Fruit fly (Drosophila melanogaster) S2 (cell line): ENCODE results near the gene CG13044.

Source experiments
- CG8478 ChIP-seq: fragments of >200 bp; optimal IDR thresholded peaks from 2 replicates; lab custom pipeline; 2018
- CTCF ChIP-seq, 2 experiments: fragments of >200 bp; optimal IDR thresholded peaks; 2 replicates each; lab custom pipeline; 2018

dm6 chr3L:16331633-16332032 is 28.7 kb upstream of the CG13044 start, which contains the start of gene retinin:
- no peak for TF ChIP-seq CTCF (optimal IDR thresholded peaks at IDR 0.05; lab: Kevin White, UChicago)
- TF ChIP-seq CG8478 (lab: Kevin White, UChicago): no peak
